Worm (Caenorhabditis elegans) whole organism, L1 larva: ENCODE data around the gene C25H3.3.
A peak's percentile ranks its signal among the peaks of the same experiment; 100 is the strongest.

Experiments
- C16A3.4 ChIP-seq: fragments of 150-350 bp; optimal IDR thresholded peaks from 2 replicates; lab custom pipeline; 2014; ENCODE audit warnings: missing biosample characterization, missing genetic modification characterization
- C34B4.2 ChIP-seq: sonication (generic microtip); optimal IDR thresholded peaks from 2 replicates; lab custom pipeline; 2017; ENCODE audit warnings: mild to moderate bottlenecking, missing genetic modification characterization, missing compliant biosample characterization
- Y116A8C.19 ChIP-seq: sonication (generic microtip); optimal IDR thresholded peaks from 2 replicates; lab custom pipeline; 2016; ENCODE audit warnings: missing compliant biosample characterization, missing genetic modification characterization, borderline replicate concordance
- aha-1 ChIP-seq: fragments of 150-350 bp; optimal IDR thresholded peaks from 2 replicates; lab custom pipeline; 2014; ENCODE audit warnings: missing biosample characterization, missing genetic modification characterization
- blmp-1 ChIP-seq: fragments of 150-350 bp; optimal IDR thresholded peaks from 2 replicates; lab custom pipeline; 2014; ENCODE audit warnings: missing biosample characterization, missing genetic modification characterization
- ces-1 ChIP-seq: fragments of 150-350 bp; optimal IDR thresholded peaks from 2 replicates; lab custom pipeline; 2014; ENCODE audit warnings: missing biosample characterization, missing genetic modification reagents, missing genetic modification characterization
- dpl-1 ChIP-seq, 3 experiments: fragments of 150-350 bp in 2 of 3; sonication (generic microtip) in 1 of 3; optimal IDR thresholded peaks; 2 replicates each; lab custom pipeline; 2014 to 2017; ENCODE audit warnings: missing biosample characterization in 3 of 3, missing genetic modification characterization in 3 of 3, missing genetic modification reagents in 3 of 3
- efl-1 ChIP-seq, 4 experiments: fragments of 150-350 bp; optimal IDR thresholded peaks in 3 of 4; peaks in 1 of 4; 1 replicate in 1 of 4; 2 replicates in 3 of 4; lab custom pipeline; 2014; ENCODE audit warnings: missing biosample characterization in 2 of 4, missing genetic modification characterization in 2 of 4, missing genetic modification reagents in 2 of 4
- efl-3 ChIP-seq: fragments of 200-800 bp; sonication (Bioruptor generic); optimal IDR thresholded peaks from 2 replicates; lab custom pipeline; 2018; ENCODE audit warnings: mild to moderate bottlenecking, missing genetic modification characterization, missing compliant biosample characterization
- egl-27 ChIP-seq, 2 experiments: fragments of 150-350 bp in 1 of 2; sonication (generic microtip); optimal IDR thresholded peaks; 3 replicates each; lab custom pipeline; 2017 to 2018; ENCODE audit warnings: missing biosample characterization in 2 of 2, missing genetic modification characterization in 2 of 2, missing genetic modification reagents in 2 of 2
- fkh-4 ChIP-seq: sonication (generic microtip); optimal IDR thresholded peaks from 2 replicates; lab custom pipeline; 2016; ENCODE audit warnings: missing compliant biosample characterization, missing genetic modification characterization, borderline replicate concordance
- fkh-8 ChIP-seq: sonication (generic microtip); optimal IDR thresholded peaks from 2 replicates; lab custom pipeline; 2016; ENCODE audit warnings: mild to moderate bottlenecking, missing genetic modification characterization, missing compliant biosample characterization
- fos-1 ChIP-seq: fragments of 150-350 bp; optimal IDR thresholded peaks from 2 replicates; lab custom pipeline; 2014; ENCODE audit warnings: missing biosample characterization, missing genetic modification characterization
- grh-1 ChIP-seq: fragments of 200-800 bp; sonication (Bioruptor generic); IDR thresholded peaks from 2 replicates; pipeline ENCODE4 v1.3.6; 2022; ENCODE audit warnings: missing genetic modification reagents, missing genetic modification characterization, missing compliant biosample characterization
- hlh-17 ChIP-seq: fragments of 200-800 bp; sonication (Bioruptor generic); optimal IDR thresholded peaks from 2 replicates; lab custom pipeline; 2018; ENCODE audit warnings: missing genetic modification characterization, mild to moderate bottlenecking, missing compliant biosample characterization, moderate library complexity, borderline replicate concordance
- isw-1 ChIP-seq: fragments of 200-800 bp; sonication (Bioruptor generic); IDR thresholded peaks from 2 replicates; pipeline ENCODE4 v1.3.6; 2022; ENCODE audit warnings: missing genetic modification characterization, missing compliant biosample characterization
- lin-13 ChIP-seq: fragments of 150-350 bp; optimal IDR thresholded peaks from 2 replicates; lab custom pipeline; 2014; ENCODE audit warnings: missing biosample characterization, missing genetic modification reagents, missing genetic modification characterization
- lin-14 ChIP-seq: fragments of 200-800 bp; sonication (Bioruptor generic); optimal IDR thresholded peaks from 2 replicates; lab custom pipeline; 2018; ENCODE audit warnings: mild to moderate bottlenecking, missing genetic modification characterization, moderate library complexity, missing compliant biosample characterization
- lin-35 ChIP-seq, 2 experiments: fragments of 150-350 bp; optimal IDR thresholded peaks; 2 replicates each; lab custom pipeline; 2014; ENCODE audit warnings: missing biosample characterization in 2 of 2, missing genetic modification characterization in 2 of 2, missing genetic modification reagents in 2 of 2
- lin-39 ChIP-seq: fragments of 150-350 bp; optimal IDR thresholded peaks from 2 replicates; lab custom pipeline; 2014; ENCODE audit warnings: missing biosample characterization, missing genetic modification reagents, missing genetic modification characterization
- lir-3 ChIP-seq: sonication (generic microtip); optimal IDR thresholded peaks from 2 replicates; lab custom pipeline; 2016; ENCODE audit warnings: mild to moderate bottlenecking, missing genetic modification characterization, moderate library complexity, missing compliant biosample characterization; ENCODE audit not compliant: poor library complexity
- mab-9 ChIP-seq: fragments of 200-800 bp; sonication (Bioruptor generic); IDR thresholded peaks from 2 replicates; pipeline ENCODE4 v1.3.6; 2022; ENCODE audit warnings: missing genetic modification reagents, missing genetic modification characterization, missing compliant biosample characterization
- mdl-1 ChIP-seq, 2 experiments: fragments of 150-350 bp; optimal IDR thresholded peaks; 2 replicates each; lab custom pipeline; 2014 to 2017; ENCODE audit warnings: missing biosample characterization in 2 of 2, missing genetic modification characterization in 2 of 2, inconsistent platforms in 1 of 2
- mef-2 ChIP-seq: fragments of 150-350 bp; optimal IDR thresholded peaks from 2 replicates; lab custom pipeline; 2014; ENCODE audit warnings: missing biosample characterization, missing genetic modification characterization
- mep-1 ChIP-seq: fragments of 150-350 bp; optimal IDR thresholded peaks from 2 replicates; lab custom pipeline; 2014; ENCODE audit warnings: missing biosample characterization, missing genetic modification characterization
- nhr-11 ChIP-seq: fragments of 150-350 bp; optimal IDR thresholded peaks from 2 replicates; lab custom pipeline; 2014; ENCODE audit warnings: missing biosample characterization, missing genetic modification characterization
- nhr-12 ChIP-seq: sonication (generic microtip); optimal IDR thresholded peaks from 2 replicates; lab custom pipeline; 2017; ENCODE audit warnings: missing biosample characterization, missing genetic modification characterization
- nhr-19 ChIP-seq: fragments of 200-800 bp; sonication (Bioruptor generic); conservative IDR thresholded peaks from 2 replicates; pipeline ENCODE4 v1.3.6; 2022; ENCODE audit warnings: missing genetic modification characterization, missing compliant biosample characterization
- nhr-20 ChIP-seq: sonication (generic microtip); optimal IDR thresholded peaks from 2 replicates; lab custom pipeline; 2016; ENCODE audit warnings: mild to moderate bottlenecking, missing genetic modification characterization, missing compliant biosample characterization
- nhr-28 ChIP-seq: fragments of 150-350 bp; optimal IDR thresholded peaks from 2 replicates; lab custom pipeline; 2014; ENCODE audit warnings: missing biosample characterization, missing genetic modification characterization
- nhr-47 ChIP-seq: sonication (generic microtip); optimal IDR thresholded peaks from 2 replicates; lab custom pipeline; 2016; ENCODE audit warnings: mild to moderate bottlenecking, missing genetic modification characterization, moderate library complexity, missing compliant biosample characterization
- nhr-76 ChIP-seq: sonication (generic microtip); optimal IDR thresholded peaks from 2 replicates; lab custom pipeline; 2017; ENCODE audit warnings: missing biosample characterization, missing genetic modification characterization
- nhr-85 ChIP-seq: sonication (generic microtip); peaks from one replicate; lab custom pipeline; 2016; ENCODE audit warnings: missing genetic modification characterization, inconsistent platforms, missing compliant biosample characterization
- pag-3 ChIP-seq: sonication (generic microtip); optimal IDR thresholded peaks from 2 replicates; lab custom pipeline; 2017; ENCODE audit warnings: missing genetic modification characterization, mild to moderate bottlenecking, missing compliant biosample characterization, antibody characterized with exemption, borderline replicate concordance; ENCODE audit not compliant: insufficient read depth
- pax-3 ChIP-seq: fragments of 200-800 bp; sonication (Bioruptor generic); optimal IDR thresholded peaks from 2 replicates; lab custom pipeline; 2018; ENCODE audit warnings: mild to moderate bottlenecking, missing genetic modification characterization, moderate library complexity, missing compliant biosample characterization
- rnt-1 ChIP-seq: sonication (generic microtip); optimal IDR thresholded peaks from 2 replicates; lab custom pipeline; 2016; ENCODE audit warnings: mild to moderate bottlenecking, missing genetic modification characterization, moderate library complexity, missing compliant biosample characterization
- skn-1 ChIP-seq: fragments of 150-350 bp; optimal IDR thresholded peaks from 2 replicates; lab custom pipeline; 2014; ENCODE audit warnings: missing biosample characterization, missing genetic modification characterization
- snu-23 ChIP-seq: sonication (generic microtip); optimal IDR thresholded peaks from 2 replicates; lab custom pipeline; 2016; ENCODE audit warnings: missing genetic modification characterization, missing compliant biosample characterization
- sox-4 ChIP-seq: sonication (generic microtip); optimal IDR thresholded peaks from 2 replicates; lab custom pipeline; 2016; ENCODE audit warnings: missing genetic modification characterization, missing compliant biosample characterization
- sptf-1 ChIP-seq: fragments of 150-350 bp; optimal IDR thresholded peaks from 2 replicates; lab custom pipeline; 2014; ENCODE audit warnings: missing biosample characterization, missing genetic modification characterization
- swsn-7 ChIP-seq: sonication (generic microtip); optimal IDR thresholded peaks from 2 replicates; lab custom pipeline; 2016; ENCODE audit warnings: missing genetic modification characterization, missing compliant biosample characterization
- tlp-1 ChIP-seq: fragments of 150-350 bp; optimal IDR thresholded peaks from 2 replicates; lab custom pipeline; 2014; ENCODE audit warnings: missing biosample characterization, missing genetic modification characterization
- unc-130 ChIP-seq: fragments of 150-350 bp; optimal IDR thresholded peaks from 2 replicates; lab custom pipeline; 2017; ENCODE audit warnings: missing biosample characterization, missing genetic modification characterization, inconsistent platforms
- unc-30 ChIP-seq: sonication (generic microtip); optimal IDR thresholded peaks from 2 replicates; lab custom pipeline; 2017; ENCODE audit warnings: missing biosample characterization, missing genetic modification characterization
- unc-98 ChIP-seq: fragments of 200-800 bp; sonication (Bioruptor generic); IDR thresholded peaks from 2 replicates; pipeline ENCODE4 v1.3.6; 2022; ENCODE audit warnings: missing genetic modification characterization, missing compliant biosample characterization
- vab-15 ChIP-seq: sonication (generic microtip); optimal IDR thresholded peaks from 2 replicates; lab custom pipeline; 2017; ENCODE audit warnings: missing genotype, mild to moderate bottlenecking, missing genetic modification characterization, missing compliant biosample characterization
- xbp-1 ChIP-seq: sonication (generic microtip); optimal IDR thresholded peaks from 2 replicates; lab custom pipeline; 2016; ENCODE audit warnings: missing genetic modification characterization, missing compliant biosample characterization
- zip-4 ChIP-seq: fragments of 200-800 bp; sonication (Bioruptor generic); optimal IDR thresholded peaks from 2 replicates; lab custom pipeline; 2018; ENCODE audit warnings: mild to moderate bottlenecking, missing genetic modification characterization, moderate library complexity, missing compliant biosample characterization
- ztf-11 ChIP-seq, 2 experiments: sonication (generic microtip); optimal IDR thresholded peaks; 2 replicates each; lab custom pipeline; 2016 to 2017; ENCODE audit warnings: missing genetic modification characterization in 2 of 2, missing biosample characterization in 1 of 2, missing compliant biosample characterization in 1 of 2

The C25H3.3 gene

DNA sequence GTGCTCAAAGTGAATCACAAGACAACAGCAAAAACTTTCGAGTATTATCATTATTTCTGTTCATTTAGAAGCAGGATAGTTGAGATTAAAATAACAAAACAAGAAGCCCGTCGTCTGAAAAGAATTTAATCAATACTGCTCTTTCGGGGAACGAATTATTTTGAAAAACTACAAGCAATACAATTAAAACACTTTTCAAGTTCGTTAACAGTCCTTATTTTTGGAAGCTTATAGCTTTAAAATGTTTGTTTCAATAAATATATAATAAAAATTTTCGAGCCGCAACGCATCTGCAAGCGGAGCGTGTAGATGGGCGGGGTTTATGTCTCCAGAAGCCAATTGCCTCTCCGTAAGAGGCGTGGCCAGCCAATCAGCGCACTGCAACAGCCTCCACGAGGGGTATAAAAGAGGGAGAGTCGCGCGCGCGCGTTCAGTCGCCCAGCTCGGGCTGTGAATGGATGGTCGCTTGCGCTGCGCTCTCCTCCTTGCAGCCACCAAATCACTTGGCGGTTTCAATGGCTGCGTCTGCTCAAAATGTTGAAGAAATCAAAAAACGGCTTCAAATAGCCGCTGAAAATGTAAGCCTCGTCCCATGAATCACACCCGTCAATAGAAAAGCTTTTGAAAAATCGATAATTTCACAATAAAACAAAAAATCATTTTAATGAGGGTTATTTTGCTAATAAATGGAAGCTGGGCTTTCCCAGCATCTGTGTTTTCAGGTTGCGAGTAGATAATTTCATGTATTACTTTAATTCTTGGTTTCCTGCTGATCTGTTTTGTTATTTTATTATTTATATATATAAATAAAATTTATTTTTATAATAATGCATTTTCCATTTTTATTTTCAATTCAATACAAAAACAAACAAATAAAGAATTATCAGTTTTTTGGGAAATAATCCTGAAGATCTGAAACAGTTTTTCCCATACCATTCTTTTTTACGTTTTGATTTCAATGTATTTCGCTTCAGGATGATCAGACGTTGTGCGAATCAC is 33.0 kb upstream of the C25H3.3 start, which contains the start of the genes ift-43 and mdt-26 (continued):
- no peak for TF ChIP-seq mef-2 (tag; lab: Kevin White, UChicago)
- TF ChIP-seq nhr-19: peak; percentile 81
- TF ChIP-seq lin-14 (GFP tag; lab: Kevin White, UChicago): peak; percentile 76
- TF ChIP-seq nhr-76 (tag; lab: Kevin White, UChicago): peak; percentile 44
- peak; percentile 14 for TF ChIP-seq C34B4.2 (tag; lab: Kevin White, UChicago)
- TF ChIP-seq fkh-4: peak; percentile 28
- TF ChIP-seq mep-1 (tag; lab: Kevin White, UChicago): peak; percentile 74
- no peak for TF ChIP-seq fos-1 (tag; lab: Kevin White, UChicago)
- peak; percentile 93 for TF ChIP-seq swsn-7 (tag; lab: Kevin White, UChicago)
- TF ChIP-seq lir-3 (tag; lab: Kevin White, UChicago): peak; percentile 53
- peak in 1 of 2 experiments; percentile 78 for TF ChIP-seq mdl-1 (tag; optimal IDR thresholded peaks at IDR 0.05; lab: Kevin White, UChicago)
- TF ChIP-seq hlh-17 (GFP tag; lab: Kevin White, UChicago): peak; percentile 54
- peak; percentile 80 for TF ChIP-seq mab-9 (GFP tag; lab: Robert Waterston, UW)
- no peak for TF ChIP-seq nhr-12 (tag; lab: Kevin White, UChicago)
- TF ChIP-seq unc-130 (tag; lab: Kevin White, UChicago): no peak
- TF ChIP-seq lin-13 (GFP tag; lab: Kevin White, UChicago): peak; percentile 67
- TF ChIP-seq egl-27 (tag; optimal IDR thresholded peaks at IDR 0.05; lab: Kevin White, UChicago): no peak
- peak; percentile 35 to 70 (median 60) for TF ChIP-seq dpl-1 (GFP tag; optimal IDR thresholded peaks at IDR 0.05; lab: Kevin White, UChicago)
- TF ChIP-seq vab-15 (tag; lab: Kevin White, UChicago): no peak
- peak; percentile 87 for TF ChIP-seq nhr-85 (tag; lab: Kevin White, UChicago)
- TF ChIP-seq nhr-11 (tag; lab: Kevin White, UChicago): peak; percentile 1
- no peak for TF ChIP-seq unc-98
- no peak for TF ChIP-seq Y116A8C.19
- TF ChIP-seq pag-3 (tag; lab: Kevin White, UChicago): peak; percentile 1
- TF ChIP-seq skn-1 (tag; lab: Kevin White, UChicago): peak; percentile 84
- TF ChIP-seq tlp-1 (tag; lab: Kevin White, UChicago): no peak
- peak; percentile 89 for TF ChIP-seq isw-1 (GFP tag; lab: Robert Waterston, UW)
- TF ChIP-seq unc-30 (tag; lab: Kevin White, UChicago): no peak
- peak; percentile 93 for TF ChIP-seq snu-23 (GFP tag; lab: Kevin White, UChicago)
- peak; percentile 94 for TF ChIP-seq nhr-47 (tag; lab: Kevin White, UChicago)
- no peak for TF ChIP-seq nhr-28 (tag; lab: Kevin White, UChicago)
- TF ChIP-seq aha-1 (tag; lab: Kevin White, UChicago): peak; percentile 2
- TF ChIP-seq pax-3 (tag; lab: Kevin White, UChicago): peak; percentile 53
- TF ChIP-seq fkh-8 (tag; lab: Kevin White, UChicago): peak; percentile 90
- peak; percentile 74 for TF ChIP-seq efl-3 (GFP tag; lab: Kevin White, UChicago)
- peak; percentile 38 for TF ChIP-seq lin-39
- peak; percentile 76 for TF ChIP-seq C16A3.4 (tag; lab: Kevin White, UChicago)
- peak; percentile 96 for TF ChIP-seq xbp-1 (tag; lab: Kevin White, UChicago)
- peak; percentile 77 to 79 for TF ChIP-seq lin-35 (GFP tag; optimal IDR thresholded peaks at IDR 0.05; lab: Kevin White, UChicago)
- peak; percentile 66 for TF ChIP-seq grh-1 (GFP tag; lab: Robert Waterston, UW)
- TF ChIP-seq ces-1: no peak
- TF ChIP-seq rnt-1 (tag; lab: Kevin White, UChicago): peak; percentile 78
- TF ChIP-seq zip-4 (GFP tag; lab: Kevin White, UChicago): peak; percentile 77
- peak; percentile 68 to 74 for TF ChIP-seq efl-1 (optimal IDR thresholded peaks at IDR 0.05; lab: Kevin White, UChicago)
- TF ChIP-seq efl-1 (GFP tag; optimal IDR thresholded peaks at IDR 0.05 in 1 of 2; lab: Kevin White, UChicago): peak; percentile 64 to 96
- TF ChIP-seq ztf-11 (tag; optimal IDR thresholded peaks at IDR 0.05; lab: Kevin White, UChicago): peak in 1 of 2 experiments; percentile 82
- peak; percentile 77 for TF ChIP-seq sox-4 (tag; lab: Kevin White, UChicago)
- TF ChIP-seq blmp-1 (tag; lab: Kevin White, UChicago): peak; percentile 44
- no peak for TF ChIP-seq sptf-1 (tag; lab: Kevin White, UChicago)
- TF ChIP-seq nhr-20 (tag; lab: Kevin White, UChicago): peak; percentile 90
